Fruit fly (Drosophila melanogaster) whole organism, wandering third instar larva: ENCODE results near the gene croc.

Source experiments
- Abd-B ChIP-seq: fragments of >200 bp; optimal IDR thresholded peaks from 2 replicates; lab custom pipeline; 2017; ENCODE audit warnings: missing biosample characterization, missing genetic modification characterization
- CG32264 ChIP-seq: fragments of 200-800 bp; sonication (Bioruptor generic); optimal IDR thresholded peaks from 2 replicates; lab custom pipeline; 2016; ENCODE audit warnings: missing biosample characterization, missing genetic modification characterization
- CG9705 ChIP-seq: fragments of 200-800 bp; sonication (Bioruptor generic); optimal IDR thresholded peaks from 2 replicates; lab custom pipeline; 2018; ENCODE audit warnings: missing biosample characterization, mild to moderate bottlenecking, missing genetic modification characterization
- CrebA ChIP-seq: fragments of 200-800 bp; sonication (Bioruptor generic); optimal IDR thresholded peaks from 2 replicates; lab custom pipeline; 2016; ENCODE audit warnings: missing biosample characterization, mild to moderate bottlenecking, missing genetic modification characterization, borderline replicate concordance
- Dfd ChIP-seq: fragments of >200 bp; optimal IDR thresholded peaks from 2 replicates; lab custom pipeline; 2017; ENCODE audit warnings: missing biosample characterization, missing genetic modification characterization
- Dif ChIP-seq: fragments of 200-275, 200-300 bp; sonication (Bioruptor generic); optimal IDR thresholded peaks from 2 replicates; lab custom pipeline; 2018; ENCODE audit warnings: missing biosample characterization, missing genetic modification characterization; ENCODE audit not compliant: partially characterized antibody
- GATAd ChIP-seq: sonication (Bioruptor generic); optimal IDR thresholded peaks from 2 replicates; lab custom pipeline; 2016; ENCODE audit warnings: missing biosample characterization, missing genetic modification characterization
- HLH106 ChIP-seq: fragments of 200-800 bp; optimal IDR thresholded peaks from 3 replicates; lab custom pipeline; 2019; ENCODE audit warnings: missing biosample characterization, mild to moderate bottlenecking, missing genetic modification characterization, moderate library complexity
- Hnf4 ChIP-seq: fragments of 200-800 bp; sonication (Bioruptor generic); optimal IDR thresholded peaks from 2 replicates; lab custom pipeline; 2016; ENCODE audit warnings: missing biosample characterization, mild to moderate bottlenecking, missing genetic modification characterization
- Hr78 ChIP-seq: fragments of >200 bp; optimal IDR thresholded peaks from 2 replicates; lab custom pipeline; 2017; ENCODE audit warnings: missing biosample characterization, missing genetic modification characterization
- Jra ChIP-seq: sonication (Bioruptor generic); optimal IDR thresholded peaks from 2 replicates; lab custom pipeline; 2016; ENCODE audit warnings: missing biosample characterization, missing genetic modification characterization
- Mio ChIP-seq: sonication (Bioruptor generic); optimal IDR thresholded peaks from 2 replicates; lab custom pipeline; 2016; ENCODE audit warnings: missing biosample characterization, missing genetic modification characterization
- Myc ChIP-seq: fragments of >200 bp; optimal IDR thresholded peaks from 2 replicates; lab custom pipeline; 2017
- N ChIP-seq: fragments of >200 bp; optimal IDR thresholded peaks from 2 replicates; lab custom pipeline; 2018; ENCODE audit warnings: missing biosample characterization, missing external identifiers, missing genetic modification characterization
- OdsH ChIP-seq: fragments of 200-800 bp; sonication (Bioruptor generic); optimal IDR thresholded peaks from 2 replicates; lab custom pipeline; 2016; ENCODE audit warnings: missing biosample characterization, mild to moderate bottlenecking, missing genetic modification characterization
- Rel ChIP-seq, 2 experiments: fragments of 200-800 bp; sonication (Bioruptor generic) in 1 of 2; optimal IDR thresholded peaks; 2 replicates in 1 of 2; 3 replicates in 1 of 2; lab custom pipeline; 2016 to 2019; ENCODE audit warnings: mild to moderate bottlenecking in 2 of 2, missing biosample characterization in 2 of 2, missing genetic modification characterization in 2 of 2, moderate library complexity in 1 of 2
- Sp1 ChIP-seq: fragments of 200-800 bp; sonication (Bioruptor generic); optimal IDR thresholded peaks from 3 replicates; lab custom pipeline; 2019; ENCODE audit warnings: missing biosample characterization, mild to moderate bottlenecking, missing genetic modification characterization, moderate library complexity
- br ChIP-seq: fragments of 200-800 bp; sonication (Bioruptor generic); optimal IDR thresholded peaks from 2 replicates; lab custom pipeline; 2016; ENCODE audit warnings: missing biosample characterization, missing genetic modification characterization
- brk ChIP-seq: fragments of 200-800 bp; sonication (Bioruptor generic); optimal IDR thresholded peaks from 2 replicates; lab custom pipeline; 2016; ENCODE audit warnings: missing biosample characterization, mild to moderate bottlenecking, missing genetic modification characterization
- dl ChIP-seq, 2 experiments: fragments of 175-275, 200-275 bp in 1 of 2; fragments of 200-275 bp in 1 of 2; sonication (Bioruptor generic); optimal IDR thresholded peaks; lab custom pipeline; 2018; ENCODE audit warnings: mild to moderate bottlenecking in 2 of 2, missing biosample characterization in 2 of 2, missing genetic modification characterization in 2 of 2, moderate library complexity in 2 of 2; ENCODE audit not compliant: partially characterized antibody in 2 of 2, insufficient read depth in 1 of 2
- dmrt93B ChIP-seq: fragments of 200-800 bp; sonication (Bioruptor generic); optimal IDR thresholded peaks from 2 replicates; lab custom pipeline; 2018; ENCODE audit warnings: missing biosample characterization, mild to moderate bottlenecking, missing genetic modification characterization
- dsf ChIP-seq: sonication (Bioruptor generic); optimal IDR thresholded peaks from 2 replicates; lab custom pipeline; 2016; ENCODE audit warnings: missing biosample characterization, missing genetic modification characterization, borderline replicate concordance
- ey ChIP-seq: fragments of 200-800 bp; sonication (Bioruptor generic); optimal IDR thresholded peaks from 2 replicates; lab custom pipeline; 2016; ENCODE audit warnings: missing biosample characterization, missing genetic modification characterization
- foxo ChIP-seq, 2 experiments: fragments of 200-800 bp; sonication (Bioruptor generic); optimal IDR thresholded peaks; 2 replicates in 1 of 2; 3 replicates in 1 of 2; lab custom pipeline; 2016 to 2017; ENCODE audit warnings: missing biosample characterization in 2 of 2, missing genetic modification characterization in 2 of 2
- fru ChIP-seq: fragments of 200-800 bp; sonication (Bioruptor generic); optimal IDR thresholded peaks from 3 replicates; lab custom pipeline; 2016; ENCODE audit warnings: missing biosample characterization, mild to moderate bottlenecking, missing genetic modification characterization
- h ChIP-seq: fragments of 200-800 bp; sonication (Bioruptor generic); optimal IDR thresholded peaks from 3 replicates; lab custom pipeline; 2016; ENCODE audit warnings: missing biosample characterization, mild to moderate bottlenecking, missing genetic modification characterization
- jim ChIP-seq: fragments of 175-275, 200-325 bp; sonication (Bioruptor generic); optimal IDR thresholded peaks from 2 replicates; lab custom pipeline; 2016; ENCODE audit warnings: missing biosample characterization, mild to moderate bottlenecking, missing genetic modification characterization
- lola ChIP-seq: fragments of >200 bp; optimal IDR thresholded peaks from 2 replicates; lab custom pipeline; 2017; ENCODE audit warnings: missing biosample characterization, missing genetic modification characterization
- pan ChIP-seq: fragments of >200 bp; optimal IDR thresholded peaks from 2 replicates; lab custom pipeline; 2017
- rgr ChIP-seq: fragments of 200-800 bp; sonication (Bioruptor generic); optimal IDR thresholded peaks from 3 replicates; lab custom pipeline; 2016; ENCODE audit warnings: missing biosample characterization, mild to moderate bottlenecking, missing genetic modification characterization
- sage ChIP-seq: fragments of 200-800 bp; sonication (Bioruptor generic); optimal IDR thresholded peaks from 2 replicates; lab custom pipeline; 2016; ENCODE audit warnings: missing biosample characterization, mild to moderate bottlenecking, missing genetic modification characterization
- sv ChIP-seq: fragments of 200-800 bp; sonication (Bioruptor generic); optimal IDR thresholded peaks from 3 replicates; lab custom pipeline; 2016; ENCODE audit warnings: missing biosample characterization, missing genetic modification characterization
- tai ChIP-seq: sonication (Bioruptor generic); optimal IDR thresholded peaks from 2 replicates; lab custom pipeline; 2016; ENCODE audit warnings: missing biosample characterization, missing genetic modification characterization
- usp ChIP-seq: fragments of >200 bp; optimal IDR thresholded peaks from 2 replicates; lab custom pipeline; 2017; ENCODE audit warnings: missing biosample characterization, missing genetic modification characterization
- woc ChIP-seq: sonication (Bioruptor generic); optimal IDR thresholded peaks from 2 replicates; lab custom pipeline; 2016; ENCODE audit warnings: missing biosample characterization, mild to moderate bottlenecking, missing genetic modification characterization

croc gene

dm6 chr3L:21509488-21510122, 33.3 kb upstream of the croc start:
- TF ChIP-seq sage (no peak), woc (GFP tag; lab: Kevin White, UChicago) (peak; percentile 18), dl (GFP tag; optimal IDR thresholded peaks at IDR 0.05; lab: Kevin White, UChicago; ENCODE audit: insufficient read depth in 1 of 2, partially characterized antibody in 2 of 2) (peak in 1 of 2 experiments; percentile 64), OdsH (GFP tag; lab: Kevin White, UChicago) (no peak), N (GFP tag; lab: Kevin White, UChicago) (no peak), rgr (GFP tag; lab: Kevin White, UChicago) (peak; percentile 39), Rel (GFP tag; optimal IDR thresholded peaks at IDR 0.05; lab: Kevin White, UChicago) (no peak), Rel (tag; optimal IDR thresholded peaks at IDR 0.05; lab: Kevin White, UChicago) (peak; percentile 65), Myc (no peak), ey (GFP tag; lab: Kevin White, UChicago) (peak; percentile 33), Hr78 (no peak), Dif (GFP tag; lab: Kevin White, UChicago) (peak; percentile 41), CrebA (GFP tag; lab: Kevin White, UChicago) (no peak), Abd-B (GFP tag; lab: Kevin White, UChicago) (no peak), Mio (GFP tag; lab: Kevin White, UChicago) (no peak), foxo (GFP tag; optimal IDR thresholded peaks at IDR 0.05; lab: Kevin White, UChicago) (peak in 1 of 2 experiments; percentile 47), Hnf4 (peak; percentile 24), jim (GFP tag; lab: Kevin White, UChicago) (no peak), pan (lab: Kevin White, UChicago) (no peak), usp (GFP tag; lab: Kevin White, UChicago) (no peak), brk (GFP tag; lab: Kevin White, UChicago) (peak; percentile 37), br (no peak), CG9705 (GFP tag; lab: Kevin White, UChicago) (no peak), Sp1 (GFP tag; lab: Kevin White, UChicago) (peak; percentile 3), h (GFP tag; lab: Kevin White, UChicago) (peak; percentile 52), Jra (GFP tag; lab: Kevin White, UChicago) (no peak), dsf (GFP tag; lab: Kevin White, UChicago) (no peak), CG32264 (GFP tag; lab: Kevin White, UChicago) (no peak), tai (GFP tag; lab: Kevin White, UChicago) (no peak), fru (GFP tag; lab: Kevin White, UChicago) (peak; percentile 19), Dfd (GFP tag; lab: Kevin White, UChicago) (no peak), HLH106 (peak; percentile 6)
- TF ChIP-seq, all 38 proteins: peak for 13

- TF ChIP-seq OdsH (GFP tag; lab: Kevin White, UChicago): no peak
- TF ChIP-seq N (GFP tag; lab: Kevin White, UChicago): no peak
- TF ChIP-seq brk (GFP tag; lab: Kevin White, UChicago): no peak
- no peak for TF ChIP-seq woc (GFP tag; lab: Kevin White, UChicago)
- no peak for TF ChIP-seq Hr78
- TF ChIP-seq jim (GFP tag; lab: Kevin White, UChicago): no peak
- TF ChIP-seq usp (GFP tag; lab: Kevin White, UChicago): no peak
- TF ChIP-seq lola (GFP tag; lab: Kevin White, UChicago): no peak
- TF ChIP-seq sv (GFP tag; lab: Kevin White, UChicago): no peak
- TF ChIP-seq dmrt93B: no peak
- TF ChIP-seq CG9705 (GFP tag; lab: Kevin White, UChicago): no peak
- no peak for TF ChIP-seq Jra (GFP tag; lab: Kevin White, UChicago)
- TF ChIP-seq Mio (GFP tag; lab: Kevin White, UChicago): no peak
- no peak for TF ChIP-seq br
- no peak for TF ChIP-seq tai (GFP tag; lab: Kevin White, UChicago)
- no peak for TF ChIP-seq Myc
- no peak for TF ChIP-seq GATAd (GFP tag; lab: Kevin White, UChicago)
Observed at dm6 chr3L:21508621-21509020, 32.3 kb upstream of the croc start.

dm6 chr3L:21507955-21508354, 31.7 kb upstream of the croc start:
- no peak for TF ChIP-seq sv (GFP tag; lab: Kevin White, UChicago)
- no peak for TF ChIP-seq h (GFP tag; lab: Kevin White, UChicago)
- TF ChIP-seq Dfd (GFP tag; lab: Kevin White, UChicago): no peak
- TF ChIP-seq N (GFP tag; lab: Kevin White, UChicago): no peak
- TF ChIP-seq Sp1 (GFP tag; lab: Kevin White, UChicago): no peak
